Worm (Caenorhabditis elegans): ENCODE results near the gene C16C8.26.

The C16C8.26 gene

DNA sequence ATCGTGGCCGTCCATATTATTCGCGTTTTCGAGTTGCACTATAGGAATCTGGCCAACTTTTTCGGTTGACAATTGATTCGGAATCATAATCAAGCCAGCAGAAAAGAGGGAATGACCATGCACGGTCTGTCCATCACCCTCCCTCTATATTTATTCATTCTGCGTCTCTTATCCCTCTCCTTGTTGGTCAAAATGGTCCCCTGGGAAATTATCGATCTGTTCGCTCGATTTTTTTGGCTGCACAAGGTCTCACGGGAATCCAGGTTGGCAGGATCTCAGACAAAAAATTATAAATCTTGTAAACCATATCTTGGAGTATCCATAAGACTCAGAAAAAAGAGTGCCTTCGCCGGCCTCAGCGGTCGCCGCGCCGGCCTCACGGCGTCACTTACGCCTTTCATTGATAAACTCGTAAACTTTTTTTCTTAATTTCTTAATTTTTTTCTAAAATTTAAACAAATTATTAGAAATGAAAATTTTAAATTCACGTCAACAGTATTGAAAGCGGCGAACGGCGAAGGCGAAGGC, 43.7 kb downstream of the C16C8.26 start, which contains the start of the genes F18A12.7 and F18A12.2:
Gene F18A12.7, minus strand, starts transcription at position 101 of the 528 bp plus-strand sequence.
Gene F18A12.2, plus strand, starts transcription at position 478 of the 528 bp plus-strand sequence.
- TF ChIP-seq C34B4.2 (tag; optimal IDR thresholded peaks at IDR 0.05) (no peak), snu-23 (GFP tag; optimal IDR thresholded peaks at IDR 0.05) (no peak), nhr-20 (tag; optimal IDR thresholded peaks at IDR 0.05) (no peak), pqm-1 (tag; optimal IDR thresholded peaks at IDR 0.05) (no peak)

All from whole organism, L1 larva.